Fruit fly (Drosophila melanogaster) whole organism, embryonic: ENCODE measurements around the gene CG17364.

Experiments used
- Abd-B ChIP-seq: fragments of 200-800 bp; sonication (Bioruptor generic); optimal IDR thresholded peaks from 2 replicates; lab custom pipeline; 2018; ENCODE audit warnings: missing biosample characterization, mild to moderate bottlenecking, missing genetic modification characterization, moderate library complexity
- Asciz ChIP-seq: fragments of 200-800 bp; sonication (Bioruptor generic); optimal IDR thresholded peaks from 2 replicates; lab custom pipeline; 2017; ENCODE audit warnings: missing biosample characterization, mild to moderate bottlenecking, missing genetic modification characterization, missing genetic modification reagents
- Bgb ChIP-seq: fragments of 200-800 bp; sonication (Bioruptor generic); IDR thresholded peaks from 2 replicates; pipeline ENCODE4 v1.3.6; 2022; ENCODE audit warnings: missing biosample characterization, missing genetic modification characterization; ENCODE audit not compliant: partially characterized antibody
- CG11093 ChIP-seq: fragments of 200-800 bp; sonication (Bioruptor generic); IDR thresholded peaks from 3 replicates; pipeline ENCODE4 v1.3.6; 2022; ENCODE audit warnings: missing biosample characterization, missing genetic modification characterization
- CG11723 ChIP-seq: fragments of 200-800 bp; sonication (Bioruptor generic); optimal IDR thresholded peaks from 2 replicates; lab custom pipeline; 2017; ENCODE audit warnings: missing biosample characterization, mild to moderate bottlenecking, missing genetic modification characterization
- CG12659 ChIP-seq: fragments of 200-800 bp; sonication (Bioruptor generic); optimal IDR thresholded peaks from 3 replicates; lab custom pipeline; 2017; ENCODE audit warnings: mild to moderate bottlenecking, missing biosample characterization, missing genetic modification reagents, missing genetic modification characterization
- CG12744 ChIP-seq: fragments of 200-800 bp; sonication (Bioruptor generic); optimal IDR thresholded peaks from 2 replicates; lab custom pipeline; 2016; ENCODE audit warnings: missing biosample characterization, missing genetic modification characterization
- CG13775 ChIP-seq: fragments of 200-800 bp; sonication (Bioruptor generic); optimal IDR thresholded peaks from 3 replicates; lab custom pipeline; 2017; ENCODE audit warnings: missing biosample characterization, mild to moderate bottlenecking, missing genetic modification characterization
- CG14860 ChIP-seq: fragments of 200-800 bp; sonication (Bioruptor generic); IDR thresholded peaks from 3 replicates; pipeline ENCODE4 v1.3.6; 2022; ENCODE audit warnings: missing biosample characterization, missing genetic modification characterization; ENCODE audit not compliant: partially characterized antibody
- CG15269 ChIP-seq: fragments of 200-800 bp; sonication (Bioruptor generic); optimal IDR thresholded peaks from 2 replicates; lab custom pipeline; 2018; ENCODE audit warnings: missing biosample characterization, mild to moderate bottlenecking, missing genetic modification characterization, moderate library complexity
- CG15696 ChIP-seq: fragments of 200-800 bp; sonication (Bioruptor generic); optimal IDR thresholded peaks from 2 replicates; lab custom pipeline; 2019; ENCODE audit warnings: missing biosample characterization, mild to moderate bottlenecking, missing genetic modification characterization, moderate library complexity
- CG1647 ChIP-seq: fragments of 200-800 bp; sonication (Bioruptor generic); optimal IDR thresholded peaks from 3 replicates; lab custom pipeline; 2016; ENCODE audit warnings: missing biosample characterization, missing genetic modification characterization
- CG17385 ChIP-seq: fragments of 200-800 bp; sonication (Bioruptor generic); optimal IDR thresholded peaks from 3 replicates; lab custom pipeline; 2018; ENCODE audit warnings: missing biosample characterization, mild to moderate bottlenecking, missing genetic modification characterization
- CG17612 ChIP-seq: fragments of 200-800 bp; sonication (Bioruptor generic); IDR thresholded peaks from 2 replicates; pipeline ENCODE4 v1.3.6; 2022; ENCODE audit warnings: missing biosample characterization, missing genetic modification characterization
- CG17829 ChIP-seq: fragments of 200-800 bp; optimal IDR thresholded peaks from 2 replicates; lab custom pipeline; 2019; ENCODE audit warnings: missing biosample characterization, mild to moderate bottlenecking, missing genetic modification characterization, moderate library complexity
- CG1832 ChIP-seq: fragments of 200-800 bp; sonication (Bioruptor generic); optimal IDR thresholded peaks from 2 replicates; lab custom pipeline; 2017; ENCODE audit warnings: missing biosample characterization, mild to moderate bottlenecking, missing genetic modification characterization, inconsistent platforms
- CG3995 ChIP-seq: fragments of 200-800 bp; sonication (Bioruptor generic); optimal IDR thresholded peaks from 3 replicates; lab custom pipeline; 2016; ENCODE audit warnings: missing biosample characterization, missing genetic modification characterization
- CG43689 ChIP-seq: fragments of 200-800 bp; sonication (Bioruptor generic); IDR thresholded peaks from 2 replicates; pipeline ENCODE4 v1.3.6; 2022; ENCODE audit warnings: missing biosample characterization, missing genetic modification characterization
- CG4404 ChIP-seq: fragments of 200-800 bp; sonication (Bioruptor generic); IDR thresholded peaks from 2 replicates; pipeline ENCODE4 v1.3.6; 2022; ENCODE audit warnings: missing biosample characterization, missing genetic modification characterization
- CG4617 ChIP-seq: fragments of 200-800 bp; sonication (Bioruptor generic); optimal IDR thresholded peaks from 3 replicates; lab custom pipeline; 2016; ENCODE audit warnings: missing biosample characterization, missing genetic modification characterization, borderline replicate concordance
- CG6654 ChIP-seq: fragments of 200-800 bp; sonication (Bioruptor generic); optimal IDR thresholded peaks from 2 replicates; lab custom pipeline; 2017; ENCODE audit warnings: missing biosample characterization, mild to moderate bottlenecking, missing genetic modification characterization
- CG7357 ChIP-seq: fragments of 200-800 bp; sonication (Bioruptor generic); IDR thresholded peaks from 3 replicates; pipeline ENCODE4 v1.3.6; 2022; ENCODE audit warnings: missing biosample characterization, missing genetic modification characterization
- CG8290 ChIP-seq, 3 experiments: fragments of 200-800 bp; sonication (Bioruptor generic); optimal IDR thresholded peaks; 2 replicates each; lab custom pipeline; 2016 to 2019; ENCODE audit warnings: missing biosample characterization in 3 of 3, missing genetic modification characterization in 3 of 3, mild to moderate bottlenecking in 2 of 3, moderate library complexity in 1 of 3
- CG8359 ChIP-seq: fragments of 200-800 bp; sonication (Bioruptor generic); optimal IDR thresholded peaks from 2 replicates; lab custom pipeline; 2017; ENCODE audit warnings: missing biosample characterization, mild to moderate bottlenecking, missing genetic modification characterization, borderline replicate concordance
- Dfd ChIP-seq, 2 experiments: fragments of >200 bp; optimal IDR thresholded peaks; 2 replicates each; lab custom pipeline; 2017; ENCODE audit warnings: missing biosample characterization in 2 of 2, missing genetic modification characterization in 2 of 2
- Doc2 ChIP-seq: fragments of 200-800 bp; sonication (Bioruptor generic); IDR thresholded peaks from 2 replicates; pipeline ENCODE4 v1.3.6; 2022; ENCODE audit warnings: missing biosample characterization, missing genetic modification characterization
- HLH3B ChIP-seq: fragments of 200-800 bp; sonication (Bioruptor generic); IDR thresholded peaks from 2 replicates; pipeline ENCODE4 v1.3.6; 2022; ENCODE audit warnings: missing biosample characterization, missing genetic modification characterization
- HLHmδ ChIP-seq: fragments of 200-800 bp; sonication (Bioruptor generic); optimal IDR thresholded peaks from 2 replicates; lab custom pipeline; 2018; ENCODE audit warnings: missing biosample characterization, mild to moderate bottlenecking, missing genetic modification characterization, moderate library complexity
- Hr78 ChIP-seq, 2 experiments: fragments of 200-800 bp in 1 of 2; fragments of >200 bp in 1 of 2; sonication (Bioruptor generic) in 1 of 2; optimal IDR thresholded peaks; 2 replicates each; lab custom pipeline; 2017 to 2019; ENCODE audit warnings: missing biosample characterization in 2 of 2, missing genetic modification characterization in 2 of 2, mild to moderate bottlenecking in 1 of 2, moderate library complexity in 1 of 2
- MESR4 ChIP-seq: fragments of 200-800 bp; sonication (Bioruptor generic); optimal IDR thresholded peaks from 2 replicates; lab custom pipeline; 2018; ENCODE audit warnings: missing biosample characterization, mild to moderate bottlenecking, missing genetic modification characterization, moderate library complexity
- Xrp1 ChIP-seq: fragments of 200-800 bp; sonication (Bioruptor generic); IDR thresholded peaks from 2 replicates; pipeline ENCODE4 v1.3.6; 2022; ENCODE audit warnings: missing biosample characterization, missing genetic modification characterization
- amos ChIP-seq: fragments of 200-800 bp; sonication (Bioruptor generic); IDR thresholded peaks from 2 replicates; pipeline ENCODE4 v1.3.6; 2022; ENCODE audit warnings: missing biosample characterization, missing genetic modification characterization; ENCODE audit not compliant: partially characterized antibody
- br ChIP-seq: fragments of >200 bp; optimal IDR thresholded peaks from 2 replicates; lab custom pipeline; 2017
- cg ChIP-seq: fragments of 200-800 bp; sonication (Bioruptor generic); optimal IDR thresholded peaks from 3 replicates; lab custom pipeline; 2019; ENCODE audit warnings: missing biosample characterization, mild to moderate bottlenecking, missing genetic modification characterization, moderate library complexity
- fd102C ChIP-seq: fragments of 200-800 bp; sonication (Bioruptor generic); optimal IDR thresholded peaks from 2 replicates; lab custom pipeline; 2018; ENCODE audit warnings: missing biosample characterization, mild to moderate bottlenecking, missing genetic modification characterization, moderate library complexity
- grau ChIP-seq: fragments of 200-800 bp; optimal IDR thresholded peaks from 3 replicates; lab custom pipeline; 2019; ENCODE audit warnings: missing biosample characterization, mild to moderate bottlenecking, missing genetic modification characterization, moderate library complexity
- hth ChIP-seq: fragments of >200 bp; optimal IDR thresholded peaks from 2 replicates; lab custom pipeline; 2017; ENCODE audit warnings: inconsistent platforms
- insv ChIP-seq, 2 experiments: fragments of 200-800 bp; sonication (Bioruptor generic); optimal IDR thresholded peaks; 3 replicates each; lab custom pipeline; 2016 to 2018; ENCODE audit warnings: missing biosample characterization in 2 of 2, missing genetic modification characterization in 2 of 2
- kni ChIP-seq: fragments of 200-800 bp; sonication (Bioruptor generic); optimal IDR thresholded peaks from 3 replicates; lab custom pipeline; 2017; ENCODE audit warnings: mild to moderate bottlenecking, missing biosample characterization, missing genetic modification reagents, missing genetic modification characterization
- knrl ChIP-seq: fragments of 200-800 bp; sonication (Bioruptor generic); IDR thresholded peaks from 3 replicates; pipeline ENCODE4 v1.3.6; 2022; ENCODE audit warnings: missing biosample characterization, missing genetic modification characterization; ENCODE audit not compliant: partially characterized antibody
- lab ChIP-seq: fragments of 200-800 bp; sonication (Bioruptor generic); optimal IDR thresholded peaks from 3 replicates; lab custom pipeline; 2017; ENCODE audit warnings: missing biosample characterization, missing genetic modification characterization, mild to moderate bottlenecking, moderate library complexity, missing genetic modification reagents
- lbe ChIP-seq: fragments of 200-800 bp; sonication (Bioruptor generic); optimal IDR thresholded peaks from 2 replicates; lab custom pipeline; 2016; ENCODE audit warnings: missing biosample characterization, mild to moderate bottlenecking, missing genetic modification characterization
- onecut ChIP-seq: fragments of 200-800 bp; sonication (Bioruptor generic); IDR thresholded peaks from 2 replicates; pipeline ENCODE4 v1.3.6; 2022; ENCODE audit warnings: missing biosample characterization, missing genetic modification characterization
- prd ChIP-seq, 3 experiments: fragments of >200 bp in 2 of 3; fragments of 200-800 bp in 1 of 3; sonication (Bioruptor generic) in 1 of 3; optimal IDR thresholded peaks in 2 of 3; IDR thresholded peaks in 1 of 3; 2 replicates in 2 of 3; 3 replicates in 1 of 3; pipeline versions ENCODE4 v1.3.6 to Lab custom; 2017 to 2022; ENCODE audit warnings: missing biosample characterization in 1 of 3, missing genetic modification characterization in 1 of 3
- sr ChIP-seq: fragments of 200-800 bp; sonication (Bioruptor generic); IDR thresholded peaks from 3 replicates; pipeline ENCODE4 v1.3.6; 2022; ENCODE audit warnings: missing biosample characterization, missing genetic modification characterization
- trh ChIP-seq: fragments of 200-800 bp; sonication (Bioruptor generic); optimal IDR thresholded peaks from 2 replicates; lab custom pipeline; 2016; ENCODE audit warnings: missing biosample characterization, missing genetic modification characterization
- zfh2 ChIP-seq: fragments of 200-800 bp; sonication (Bioruptor generic); optimal IDR thresholded peaks from 2 replicates; lab custom pipeline; 2016; ENCODE audit warnings: missing biosample characterization, missing genetic modification characterization

CG17364 gene

DNA sequence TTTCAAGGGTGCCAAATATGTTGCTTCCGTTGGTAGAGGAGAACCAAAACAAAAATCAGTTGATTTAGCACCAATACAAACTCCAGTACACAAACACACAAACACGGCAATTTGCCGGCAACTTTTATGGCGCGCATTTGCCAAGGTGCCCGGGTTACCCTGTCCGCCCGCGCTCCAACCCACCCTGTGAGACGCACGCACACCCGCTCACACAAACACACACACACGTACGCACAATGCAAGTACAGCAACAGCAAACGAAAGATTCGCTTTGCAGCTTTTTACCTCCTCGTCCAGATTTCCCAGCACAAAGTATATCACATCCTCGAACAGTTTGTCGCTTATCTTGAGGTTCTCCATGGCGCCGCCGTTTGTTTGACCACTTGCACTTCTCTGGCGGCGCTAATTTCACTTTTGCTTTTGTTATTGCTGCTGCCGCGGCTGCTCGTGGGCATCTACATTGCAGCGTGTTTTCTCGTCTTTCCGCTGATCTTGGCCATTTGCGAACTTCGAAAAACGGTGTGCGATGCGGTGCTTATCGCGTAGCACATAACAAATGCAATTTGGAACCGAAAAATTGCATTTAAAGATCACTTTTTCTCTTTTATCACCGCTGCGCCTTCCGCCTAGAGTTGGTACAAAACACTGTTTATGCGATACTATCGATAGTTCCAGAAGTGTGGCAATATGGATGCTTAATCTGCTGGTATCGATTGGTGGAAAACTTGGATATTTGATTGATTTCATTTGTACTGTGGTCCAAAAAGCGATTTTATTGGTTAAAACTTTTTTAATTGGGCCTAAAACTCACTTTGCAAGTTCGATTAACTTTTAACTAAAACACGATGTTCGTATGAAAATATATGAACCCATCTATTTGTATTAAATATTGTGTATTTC lies 35.5 kb upstream of the CG17364 start, which contains the start of gene Ptip (continued):
- TF ChIP-seq Hr78 (GFP tag; optimal IDR thresholded peaks at IDR 0.05; lab: Kevin White, UChicago) (no peak), CG8359 (no peak), Bgb (peak; percentile 98), CG13775 (no peak), CG11093 (no peak), knrl (peak; percentile 97), Asciz (GFP tag; lab: Kevin White, UChicago) (no peak), HLH3B (GFP tag; lab: Robert Waterston, UW) (peak; percentile 39; the same call in 1 of the 2 replicates), lbe (GFP tag; lab: Kevin White, UChicago) (no peak), Dfd (GFP tag; optimal IDR thresholded peaks at IDR 0.05; lab: Kevin White, UChicago) (no peak), Doc2 (GFP tag; lab: Robert Waterston, UW) (no peak), CG15696 (tag; lab: Kevin White, UChicago) (no peak), CG12659 (GFP tag; lab: Kevin White, UChicago) (peak; percentile 52), cg (GFP tag; lab: Kevin White, UChicago) (peak; percentile 97), CG14860 (GFP tag; lab: Robert Waterston, UW) (peak; percentile 90), HLHmδ (peak; percentile 97), CG8290 (GFP tag; optimal IDR thresholded peaks at IDR 0.05; lab: Kevin White, UChicago) (no peak), CG8290 (tag; optimal IDR thresholded peaks at IDR 0.05; lab: Kevin White, UChicago) (peak in 1 of 2 experiments; percentile 42), CG7357 (GFP tag; lab: Robert Waterston, UW) (no peak), trh (GFP tag; lab: Kevin White, UChicago) (no peak), CG17829 (tag; lab: Kevin White, UChicago) (peak; percentile 11), fd102C (GFP tag; lab: Kevin White, UChicago) (no peak), br (no peak), CG1832 (GFP tag; lab: Kevin White, UChicago) (no peak), CG4617 (peak; percentile 70), sr (GFP tag; lab: Robert Waterston, UW) (peak; percentile 62; the same call in 2 of the 3 replicates), MESR4 (GFP tag; lab: Kevin White, UChicago) (peak; percentile 59), CG43689 (no peak), Xrp1 (GFP tag; lab: Robert Waterston, UW) (peak; percentile 44; the same call in 1 of the 2 replicates), Abd-B (GFP tag; lab: Kevin White, UChicago) (peak; percentile 81), zfh2 (GFP tag; lab: Kevin White, UChicago) (peak; percentile 47), CG3995 (GFP tag; lab: Kevin White, UChicago) (peak; percentile 55), CG12744 (no peak), prd (optimal IDR thresholded peaks at IDR 0.05; lab: Kevin White, UChicago) (no peak), prd (GFP tag; IDR thresholded peaks at IDR 0.05; lab: Robert Waterston, UW) (0 out of 3 replicates have a peak, but pooled peaks have one; percentile 19), insv (GFP tag; optimal IDR thresholded peaks at IDR 0.05; lab: Kevin White, UChicago) (peak in 1 of 2 experiments; percentile 70), CG17385 (GFP tag; lab: Kevin White, UChicago) (peak; percentile 65), CG15269 (tag; lab: Kevin White, UChicago) (no peak), CG17612 (no peak), CG1647 (peak; percentile 4), CG4404 (GFP tag; lab: Robert Waterston, UW) (no peak), amos (GFP tag; lab: Robert Waterston, UW) (peak; percentile 99), kni (GFP tag; lab: Kevin White, UChicago) (no peak), lab (GFP tag; lab: Kevin White, UChicago) (peak; percentile 49), onecut (GFP tag; lab: Robert Waterston, UW) (peak; percentile 77), CG11723 (GFP tag; lab: Kevin White, UChicago) (no peak), CG6654 (GFP tag; lab: Kevin White, UChicago) (no peak), grau (tag; lab: Kevin White, UChicago) (peak; percentile 26), hth (lab: Kevin White, UChicago) (no peak)
